Fruit fly (Drosophila melanogaster): ENCODE measurements around the gene shtd.

Gene shtd

DNA sequence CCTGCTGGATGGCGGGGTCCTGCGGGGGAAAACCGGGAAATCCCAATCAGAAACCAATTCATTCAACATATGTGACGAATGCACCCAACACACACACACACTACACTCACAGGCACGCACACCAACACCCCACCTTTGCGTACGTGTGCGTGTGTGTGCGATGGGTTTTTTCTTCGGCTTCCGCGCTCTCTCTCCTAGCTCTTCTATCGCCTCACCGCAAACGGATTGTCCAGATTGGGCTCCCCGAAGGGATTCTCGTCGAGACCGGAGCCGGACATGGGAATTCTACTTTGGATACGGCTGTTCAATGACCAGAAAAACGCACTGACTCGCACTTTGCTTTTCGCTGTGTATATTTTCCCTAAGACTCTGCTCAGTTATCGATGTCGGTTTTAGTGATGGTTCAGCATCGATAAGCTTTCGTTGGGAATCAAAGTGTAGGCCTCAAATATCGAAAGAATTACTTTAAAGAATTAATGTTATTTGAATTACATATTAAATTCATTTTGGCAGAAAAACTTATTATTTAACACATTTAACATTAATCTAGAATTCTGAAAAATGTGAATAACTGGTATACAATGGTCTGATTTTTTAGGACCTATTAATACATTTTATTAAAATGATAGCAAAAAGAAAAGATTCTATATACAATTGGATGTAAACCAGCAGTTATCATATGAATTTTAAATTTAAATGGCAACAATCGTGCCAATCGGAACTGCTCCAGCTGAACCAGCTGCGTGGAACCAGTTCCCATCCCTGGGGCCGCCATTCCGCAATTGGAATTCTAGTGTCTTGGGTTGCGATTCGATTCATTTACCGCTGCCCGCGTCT is 12.5 kb downstream of the shtd start, which contains the start of the genes Scamp and Ahcy (continued):
- TF ChIP-seq Elba2 (GFP tag; optimal IDR thresholded peaks at IDR 0.05) (no peak), ato (GFP tag; IDR thresholded peaks at IDR 0.05; ENCODE audit: partially characterized antibody) (peak; percentile 14; the same call in 1 of the 2 replicates), nerfin-2 (GFP tag; IDR thresholded peaks at IDR 0.05; ENCODE audit: partially characterized antibody) (0 out of 2 replicates have a peak, but pooled peaks have one; percentile 11), Bteb2 (GFP tag; optimal IDR thresholded peaks at IDR 0.05) (no peak), chinmo (GFP tag; IDR thresholded peaks at IDR 0.05; ENCODE audit: partially characterized antibody) (0 out of 4 replicates have a peak, but pooled peaks have one; percentile 56), slp2 (GFP tag; optimal IDR thresholded peaks at IDR 0.05) (no peak), sd (tag; optimal IDR thresholded peaks at IDR 0.05) (peak; percentile 53), CG6791 (GFP tag; IDR thresholded peaks at IDR 0.05; ENCODE audit: partially characterized antibody) (0 out of 3 replicates have a peak, but pooled peaks have one; percentile 30), Scr (GFP tag; IDR thresholded peaks at IDR 0.05; ENCODE audit: partially characterized antibody) (peak; percentile 68), CG14050 (GFP tag; IDR thresholded peaks at IDR 0.05) (no peak), pzg (GFP tag; optimal IDR thresholded peaks at IDR 0.05) (peak; percentile 26), zf30C (GFP tag; optimal IDR thresholded peaks at IDR 0.05) (peak; percentile 10), CG14860 (GFP tag; IDR thresholded peaks at IDR 0.05; ENCODE audit: partially characterized antibody) (peak; percentile 53; the same call in 2 of the 3 replicates), MBD-R2 (GFP tag; IDR thresholded peaks at IDR 0.05) (peak; percentile 38), cg (GFP tag; optimal IDR thresholded peaks at IDR 0.05) (peak; percentile 93), CG16815 (GFP tag; optimal IDR thresholded peaks at IDR 0.05) (no peak), CG10147 (GFP tag; optimal IDR thresholded peaks at IDR 0.05) (peak; percentile 6), CG17385 (GFP tag; optimal IDR thresholded peaks at IDR 0.05) (no peak), CG15514 (GFP tag; optimal IDR thresholded peaks at IDR 0.05) (peak; percentile 99), CG5180 (GFP tag; optimal IDR thresholded peaks at IDR 0.05) (no peak), CG17186 (GFP tag; optimal IDR thresholded peaks at IDR 0.05) (no peak), crol (GFP tag; IDR thresholded peaks at IDR 0.05) (peak; percentile 46), slbo (GFP tag; IDR thresholded peaks at IDR 0.05) (0 out of 2 replicates have a peak, but pooled peaks have one; percentile 20), CG11504 (tag; optimal IDR thresholded peaks at IDR 0.05) (peak; percentile 45), Bgb (GFP tag; IDR thresholded peaks at IDR 0.05; ENCODE audit: partially characterized antibody) (peak; percentile 32; the same call in 1 of the 2 replicates), psq (GFP tag; optimal IDR thresholded peaks at IDR 0.05) (no peak), bbx (GFP tag; IDR thresholded peaks at IDR 0.05; ENCODE audit: partially characterized antibody) (peak; percentile 28; the same call in 1 of the 2 replicates), ATbp (GFP tag; optimal IDR thresholded peaks at IDR 0.05) (no peak), sens-2 (GFP tag; IDR thresholded peaks at IDR 0.05) (no peak), Atf-2 (GFP tag; optimal IDR thresholded peaks at IDR 0.05) (no peak), CG18262 (tag; optimal IDR thresholded peaks at IDR 0.05) (peak; percentile 19), Dp (GFP tag; optimal IDR thresholded peaks at IDR 0.05) (peak; percentile 50), D19A (tag; optimal IDR thresholded peaks at IDR 0.05) (no peak), MESR4 (GFP tag; optimal IDR thresholded peaks at IDR 0.05) (peak; percentile 91), H2.0 (GFP tag; IDR thresholded peaks at IDR 0.05) (no peak), CG14710 (tag; optimal IDR thresholded peaks at IDR 0.05) (peak; percentile 60), NC2β (GFP tag; optimal IDR thresholded peaks at IDR 0.05) (no peak), CG2678 (tag; optimal IDR thresholded peaks at IDR 0.05) (peak; percentile 32), CG6765 (GFP tag; optimal IDR thresholded peaks at IDR 0.05) (no peak), CG2712 (tag; optimal IDR thresholded peaks at IDR 0.05) (peak; percentile 32), pho (GFP tag; optimal IDR thresholded peaks at IDR 0.05) (peak; percentile 4), Hr51 (GFP tag; optimal IDR thresholded peaks at IDR 0.05) (peak in 1 of 2 experiments; percentile 11), stc (GFP tag; IDR thresholded peaks at IDR 0.05) (no peak), fru (optimal IDR thresholded peaks at IDR 0.05) (no peak), zen2 (GFP tag; IDR thresholded peaks at IDR 0.05; ENCODE audit: partially characterized antibody) (no peak), Mes4 (GFP tag; optimal IDR thresholded peaks at IDR 0.05) (no peak), CG9932 (GFP tag; IDR thresholded peaks at IDR 0.05) (no peak; the same call in 1 of the 2 replicates)

All from whole organism, embryonic.